Worm (Caenorhabditis elegans) whole organism, L4/young adult: Measurements from ENCODE around the gene ZK1307.1.

Source experiments
- W03F9.2 ChIP-seq: fragments of 150-350 bp; optimal IDR thresholded peaks from 2 replicates; lab custom pipeline; 2014; ENCODE audit warnings: missing biosample characterization, missing genetic modification characterization
- dao-5 ChIP-seq: sonication (generic microtip); optimal IDR thresholded peaks from 2 replicates; lab custom pipeline; 2016; ENCODE audit warnings: missing genotype, missing genetic modification characterization, moderate library complexity, missing compliant biosample characterization
- him-1 ChIP-seq: sonication (generic microtip); optimal IDR thresholded peaks from 2 replicates; lab custom pipeline; 2016; ENCODE audit warnings: missing genotype, missing genetic modification reagents, missing genetic modification characterization, missing compliant biosample characterization

Gene ZK1307.1

DNA sequence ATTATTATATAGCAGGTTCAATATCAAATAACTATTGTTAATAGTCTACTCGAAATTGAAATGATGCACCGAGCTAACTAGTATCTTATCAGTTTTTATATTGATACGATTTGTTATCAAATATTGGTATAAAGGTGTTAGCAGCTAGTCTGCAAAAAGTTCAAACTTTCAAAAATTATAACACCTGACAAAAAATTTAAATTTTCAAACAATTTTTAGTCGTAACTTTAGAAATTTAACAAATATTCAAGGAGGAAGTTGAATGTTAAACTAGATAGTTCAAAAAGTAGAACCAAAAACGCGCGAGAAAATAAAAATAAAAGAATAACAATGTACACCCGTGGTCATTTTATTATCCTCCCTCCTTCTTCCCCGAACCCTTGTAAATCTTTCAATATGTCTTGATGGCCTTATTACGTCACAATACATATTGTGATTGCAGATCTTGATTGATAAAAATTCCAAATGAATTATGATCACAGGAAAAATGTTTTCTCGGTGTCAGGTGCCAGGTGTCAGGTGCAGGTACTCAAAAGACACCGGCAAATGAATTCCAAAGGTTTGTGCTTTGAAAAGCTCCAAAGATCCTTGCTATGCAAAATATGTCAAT, at the start of gene ZK1307.1:
ZK1307.1 (minus strand) TSS at position 51 of the 610 bp plus-strand sequence.
- TF ChIP-seq W03F9.2 (tag; lab: Kevin White, UChicago) = no peak
- no peak for TF ChIP-seq him-1 (tag; lab: Kevin White, UChicago)
- no peak for TF ChIP-seq dao-5 (tag; lab: Kevin White, UChicago)

DNA sequence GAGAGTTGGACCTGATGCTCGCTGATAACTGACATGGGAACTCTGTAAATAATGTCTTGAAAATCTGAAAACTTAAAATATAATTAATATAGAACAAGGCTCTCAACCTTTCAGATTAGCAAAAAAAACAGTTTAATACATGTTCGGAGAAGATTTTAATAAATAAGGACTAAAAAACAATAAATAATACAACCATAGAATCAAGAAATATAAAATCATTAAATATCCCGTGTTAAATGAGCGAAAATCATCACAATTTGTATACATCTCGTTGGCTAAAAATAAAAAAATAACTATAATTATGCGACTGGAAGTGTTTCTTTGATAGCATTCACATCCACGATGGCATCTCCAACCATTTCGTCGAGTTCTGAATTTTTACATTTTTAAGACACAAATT, 49.4 kb upstream of the ZK1307.1 start, which contains the start of gene Y53C12A.10:
Y53C12A.10 (minus strand) TSS at position 101 of the 400 bp plus-strand sequence.
- no peak for TF ChIP-seq him-1 (tag; lab: Kevin White, UChicago)
- no peak for TF ChIP-seq W03F9.2 (tag; lab: Kevin White, UChicago)

DNA sequence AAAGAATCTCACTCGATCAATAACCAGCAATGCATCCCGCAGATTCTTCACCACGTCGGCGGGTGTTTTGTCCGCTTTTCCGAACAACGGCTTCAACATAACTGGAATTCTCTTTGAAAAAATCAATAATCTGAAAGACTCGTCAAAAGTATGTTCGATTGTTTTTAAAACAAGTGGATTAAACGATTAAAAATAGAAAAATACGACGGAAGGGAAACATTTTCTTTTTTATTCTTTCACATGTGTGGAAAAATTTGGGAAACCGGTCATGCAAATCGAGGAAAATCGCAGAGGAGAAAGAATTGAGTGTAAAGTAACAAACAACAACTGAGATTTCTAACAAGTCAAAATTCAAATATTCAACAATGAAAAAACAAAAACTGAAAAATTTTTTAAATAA, 48.2 kb upstream of the ZK1307.1 start, which contains the start of gene mop-25.2:
mop-25.2 (minus strand) TSS at position 101 of the 400 bp plus-strand sequence.
- no peak for TF ChIP-seq him-1 (tag; lab: Kevin White, UChicago)
- no peak for TF ChIP-seq dao-5 (tag; lab: Kevin White, UChicago)

DNA sequence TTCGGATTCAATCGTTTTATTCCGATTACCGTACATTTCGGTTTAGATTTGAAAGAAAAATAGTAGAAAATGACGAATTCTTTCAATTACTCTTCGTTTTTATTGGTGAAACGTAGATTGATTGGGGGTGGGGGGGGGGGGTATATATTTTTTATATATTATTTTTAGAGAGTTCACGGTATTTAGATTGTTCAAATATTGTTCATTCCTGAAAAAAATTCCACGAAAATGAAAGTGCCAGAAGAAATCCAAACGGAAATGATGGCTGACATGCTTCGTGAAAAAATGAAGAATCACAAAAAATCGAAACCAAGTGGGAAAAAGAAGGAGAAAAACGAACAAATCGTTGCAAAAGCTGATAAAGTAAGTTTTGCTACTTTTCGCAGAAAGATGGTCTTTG, 45.0 kb upstream of the ZK1307.1 start, which contains the start of the genes Y53C12A.8 and Y53C12A.7:
Y53C12A.8 (minus strand) TSS at position 101 of the 400 bp plus-strand sequence.
Y53C12A.7 (plus strand) TSS at position 181 of the 400 bp plus-strand sequence.
- TF ChIP-seq him-1 (tag; lab: Kevin White, UChicago) (no peak), W03F9.2 (tag; lab: Kevin White, UChicago) (no peak), dao-5 (tag; lab: Kevin White, UChicago) (no peak)

DNA sequence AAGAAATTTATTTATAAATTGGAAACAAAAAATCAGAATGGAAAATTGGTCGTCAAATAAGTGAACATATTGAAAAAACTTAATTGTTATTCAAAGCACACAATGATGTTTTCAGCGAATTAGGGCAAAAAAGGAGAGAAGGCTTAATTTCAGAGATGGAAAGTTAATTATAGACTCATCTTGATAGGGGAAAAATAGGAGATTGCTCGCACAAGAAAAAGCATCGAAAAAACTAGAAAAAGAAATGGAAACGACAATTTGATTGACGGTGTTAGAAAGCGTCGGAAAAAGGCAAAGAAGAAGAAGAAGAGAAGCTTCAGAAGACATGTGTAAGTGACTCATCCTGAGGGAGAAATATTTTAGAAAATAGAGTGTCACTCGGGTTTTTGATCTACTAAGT, 40.6 kb upstream of the ZK1307.1 start:
- no peak for TF ChIP-seq dao-5 (tag; lab: Kevin White, UChicago)
- no peak for TF ChIP-seq W03F9.2 (tag; lab: Kevin White, UChicago)
- no peak for TF ChIP-seq him-1 (tag; lab: Kevin White, UChicago)

DNA sequence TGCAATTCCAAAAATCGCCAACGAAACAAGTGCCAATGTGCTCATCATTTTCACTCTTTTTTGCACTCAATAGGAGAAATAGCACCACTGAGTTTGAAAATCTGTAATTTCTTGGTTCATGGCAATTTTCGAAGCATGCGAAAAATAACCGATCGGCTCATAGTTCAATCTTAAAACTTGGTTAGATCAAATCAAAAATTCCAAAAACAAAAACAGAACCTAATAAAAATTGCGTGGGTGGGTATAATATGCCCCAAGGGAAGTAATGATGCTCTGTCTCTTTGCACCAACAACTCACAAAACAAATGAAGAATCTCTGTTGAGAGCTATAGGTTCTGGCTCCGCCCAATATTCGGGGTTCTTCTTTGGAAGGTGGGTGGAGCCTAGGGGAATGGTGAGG, 36.5 kb upstream of the ZK1307.1 start, which contains the start of gene nlp-11:
nlp-11 (minus strand) TSS at position 101 of the 400 bp plus-strand sequence.
- TF ChIP-seq W03F9.2 (tag; lab: Kevin White, UChicago) (no peak), dao-5 (tag; lab: Kevin White, UChicago) (no peak), him-1 (tag; lab: Kevin White, UChicago) (no peak)

DNA sequence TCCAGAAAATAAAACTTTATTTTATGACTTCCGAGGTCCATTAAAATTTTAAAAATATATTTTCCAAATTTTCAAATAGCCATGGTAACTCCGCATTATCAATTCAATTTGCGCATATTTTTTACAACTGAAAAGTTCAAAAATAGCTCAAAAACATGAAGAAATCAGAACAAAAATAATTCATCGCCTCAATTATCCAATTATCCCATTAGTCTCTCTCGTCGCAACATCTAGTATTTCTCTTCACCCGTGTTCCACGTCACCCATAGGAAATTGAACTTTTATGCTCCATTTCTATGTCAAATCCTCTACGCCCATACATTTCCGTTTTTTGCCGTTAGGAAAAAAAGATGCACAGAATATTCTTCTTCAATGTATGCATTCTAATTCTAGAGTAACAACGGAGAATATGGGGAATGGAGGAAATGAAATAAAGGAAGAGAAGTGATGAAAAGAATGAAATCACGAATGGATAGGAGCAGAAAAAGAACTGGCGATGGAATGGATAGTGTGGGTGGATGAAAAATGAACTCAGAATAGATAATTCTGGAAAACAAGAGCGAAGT, 34.8 kb upstream of the ZK1307.1 start:
- TF ChIP-seq dao-5 (tag; lab: Kevin White, UChicago) (no peak), W03F9.2 (tag; lab: Kevin White, UChicago) (no peak), him-1 (tag; lab: Kevin White, UChicago) (no peak)

DNA sequence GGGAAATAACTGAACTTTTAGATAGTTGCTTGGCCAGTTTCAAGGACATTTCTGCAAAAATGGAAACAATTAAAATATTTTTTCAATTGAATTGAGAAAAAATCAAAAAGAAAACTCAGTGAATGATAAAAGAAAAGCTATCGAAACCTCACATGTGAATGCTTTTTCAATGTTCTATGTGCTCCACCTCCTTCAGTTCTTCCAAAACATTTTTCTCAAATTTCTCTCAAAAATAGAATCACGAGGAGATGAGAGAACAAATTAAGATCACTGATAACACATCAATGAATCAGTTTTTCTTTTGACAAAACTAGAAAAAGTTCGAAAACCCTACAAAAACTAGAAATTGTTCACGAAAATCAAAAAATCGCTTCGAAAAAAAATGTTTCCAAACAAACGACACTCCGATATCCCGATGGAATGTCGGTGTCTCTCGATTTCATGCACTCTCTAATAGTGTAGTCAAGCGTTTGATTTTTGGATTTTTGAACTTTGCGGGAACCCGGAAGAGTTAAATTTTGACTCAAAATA, 31.3 kb upstream of the ZK1307.1 start, which contains the start of gene ZK1320.9:
ZK1320.9 (minus strand) TSS at position 51 of the 531 bp plus-strand sequence.
- no peak for TF ChIP-seq him-1 (tag; lab: Kevin White, UChicago)
- TF ChIP-seq dao-5 (tag; lab: Kevin White, UChicago) = no peak

DNA sequence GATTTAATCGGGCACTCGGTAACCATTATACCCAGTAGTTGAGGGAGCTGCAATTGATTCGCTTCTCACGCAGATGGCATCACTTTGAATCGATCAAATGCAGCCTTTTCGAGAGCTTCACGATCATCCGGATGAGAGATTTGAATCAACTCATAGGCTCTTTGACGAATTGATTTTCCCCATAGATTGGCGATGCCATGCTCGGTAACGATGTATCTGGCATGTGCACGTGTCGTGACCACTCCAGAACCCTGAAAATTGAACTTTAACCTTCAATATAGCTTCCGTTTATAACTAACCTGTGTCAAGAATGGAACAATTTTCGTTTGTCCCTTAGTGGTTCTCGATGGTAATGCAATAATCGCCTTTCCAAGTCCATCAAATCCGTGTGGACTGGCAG, 28.8 kb upstream of the ZK1307.1 start:
- no peak for TF ChIP-seq W03F9.2 (tag; lab: Kevin White, UChicago)
- no peak for TF ChIP-seq dao-5 (tag; lab: Kevin White, UChicago)
- TF ChIP-seq him-1 (tag; lab: Kevin White, UChicago) = no peak

DNA sequence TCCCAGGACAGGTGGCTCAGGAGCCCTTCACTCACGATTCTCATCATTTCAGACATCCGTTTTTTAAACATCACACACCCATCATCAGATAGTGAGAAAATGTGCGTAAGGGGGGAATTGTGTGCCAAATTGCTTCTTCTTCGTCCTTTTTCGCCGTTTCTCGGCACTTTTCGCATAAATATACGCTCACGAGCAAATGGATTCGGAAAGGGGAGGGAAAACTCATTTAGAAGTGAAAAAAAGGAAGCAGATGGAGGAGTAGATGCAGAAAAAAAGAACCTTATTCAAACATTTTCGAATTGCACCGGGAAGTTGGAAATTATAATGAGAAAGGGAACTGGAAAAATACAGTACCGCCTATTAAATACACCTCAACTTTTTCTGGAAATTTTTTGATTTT, 26.7 kb upstream of the ZK1307.1 start:
- TF ChIP-seq W03F9.2 (tag; lab: Kevin White, UChicago) (no peak), him-1 (tag; lab: Kevin White, UChicago) (no peak), dao-5 (tag; lab: Kevin White, UChicago) (no peak)

DNA sequence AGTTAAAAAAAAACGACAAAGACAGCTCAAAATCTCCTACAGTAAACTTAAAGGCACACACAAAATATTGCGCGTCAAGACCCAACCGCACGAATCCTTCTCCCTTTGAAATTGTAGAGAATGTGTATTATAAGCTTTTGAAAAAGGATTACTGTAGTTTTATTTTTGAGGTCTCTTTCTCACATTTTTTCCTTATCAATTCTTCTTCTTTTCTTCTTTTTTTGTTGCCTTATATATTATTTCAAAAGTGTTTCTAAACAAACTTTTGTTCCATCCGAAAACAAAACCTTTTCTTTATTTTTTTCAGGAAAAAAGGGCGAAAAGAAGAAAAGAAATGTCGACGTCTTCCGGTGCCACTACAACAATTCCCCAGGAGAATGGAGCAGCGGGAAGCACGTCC, 25.1 kb upstream of the ZK1307.1 start, which contains the start of gene ZK1320.13:
ZK1320.13 (plus strand) TSS at position 301 of the 400 bp plus-strand sequence.
- TF ChIP-seq him-1 (tag; lab: Kevin White, UChicago) = no peak
- TF ChIP-seq dao-5 (tag; lab: Kevin White, UChicago) = no peak
- TF ChIP-seq W03F9.2 (tag; lab: Kevin White, UChicago) = no peak

DNA sequence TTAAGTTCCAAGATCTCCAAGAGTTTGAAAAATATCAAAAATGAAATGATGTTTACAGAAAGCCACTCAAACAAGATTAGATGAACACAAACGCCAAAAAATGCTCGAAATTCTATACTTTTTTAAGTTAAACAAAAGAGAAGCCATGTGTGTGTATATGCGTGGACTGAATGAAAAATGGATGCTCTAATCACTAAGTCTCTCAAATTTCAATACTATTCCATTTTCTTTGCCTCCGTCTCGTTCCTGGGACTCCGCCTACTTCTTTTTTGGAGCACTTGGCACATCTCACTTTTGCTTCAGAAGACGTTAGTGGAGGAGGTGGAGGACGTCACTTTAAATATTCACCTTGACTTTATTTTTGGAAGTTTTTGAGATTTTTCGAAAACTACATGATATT, 24.5 kb upstream of the ZK1307.1 start:
- TF ChIP-seq W03F9.2 (tag; lab: Kevin White, UChicago) (no peak), dao-5 (tag; lab: Kevin White, UChicago) (no peak), him-1 (tag; lab: Kevin White, UChicago) (no peak)

DNA sequence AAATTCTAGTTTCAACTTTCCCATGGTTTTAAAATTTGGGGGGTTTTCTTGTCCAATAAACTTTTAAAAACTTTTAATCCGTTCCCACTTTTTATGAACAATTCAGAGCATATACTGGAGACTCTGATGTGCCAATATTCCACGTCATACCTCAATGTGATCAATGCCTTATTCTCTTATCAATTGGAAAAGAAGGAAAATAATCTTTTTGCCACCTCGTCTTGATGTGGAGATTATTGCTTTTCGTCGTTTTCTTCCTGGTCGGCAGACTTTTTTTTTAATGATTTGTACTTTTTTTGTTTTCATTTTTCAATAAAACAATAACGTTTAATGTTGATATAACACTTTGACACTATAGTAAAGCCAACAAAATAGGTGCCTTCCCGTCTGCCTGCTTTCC, 22.1 kb upstream of the ZK1307.1 start:
- no peak for TF ChIP-seq dao-5 (tag; lab: Kevin White, UChicago)
- TF ChIP-seq him-1 (tag; lab: Kevin White, UChicago) = no peak
- TF ChIP-seq W03F9.2 (tag; lab: Kevin White, UChicago) = no peak
